Fruit fly (Drosophila melanogaster) whole organism, embryonic: ENCODE measurements around the gene CG10962.

ENCODE experiments used
- Abd-B ChIP-seq: fragments of 200-800 bp; sonication (Bioruptor generic); optimal IDR thresholded peaks from 2 replicates; lab custom pipeline; 2018; ENCODE audit warnings: missing biosample characterization, mild to moderate bottlenecking, missing genetic modification characterization, moderate library complexity
- Adf1 ChIP-seq: fragments of 200-800 bp; sonication (Bioruptor generic); IDR thresholded peaks from 2 replicates; pipeline ENCODE4 v1.3.6; 2022; ENCODE audit warnings: missing biosample characterization, missing genetic modification characterization
- Antp ChIP-seq: fragments of 200-800 bp; sonication (Bioruptor generic); optimal IDR thresholded peaks from 3 replicates; lab custom pipeline; 2016; ENCODE audit warnings: missing biosample characterization, missing genetic modification characterization
- CG10543 ChIP-seq: fragments of 200-800 bp; sonication (Bioruptor generic); optimal IDR thresholded peaks from 3 replicates; lab custom pipeline; 2017; ENCODE audit warnings: missing biosample characterization, mild to moderate bottlenecking, missing genetic modification characterization, moderate library complexity
- CG11695 ChIP-seq: fragments of 200-800 bp; sonication (Bioruptor generic); IDR thresholded peaks from 3 replicates; pipeline ENCODE4 v1.3.6; 2022; ENCODE audit warnings: missing biosample characterization, missing genetic modification characterization
- CG14667 ChIP-seq: fragments of 200-800 bp; sonication (Bioruptor generic); IDR thresholded peaks from 2 replicates; pipeline ENCODE4 v1.3.6; 2022; ENCODE audit warnings: missing biosample characterization, missing genetic modification characterization
- CG15514 ChIP-seq: fragments of 200-800 bp; sonication (Bioruptor generic); optimal IDR thresholded peaks from 3 replicates; lab custom pipeline; 2017; ENCODE audit warnings: missing biosample characterization, missing genetic modification characterization, mild to moderate bottlenecking, moderate library complexity, missing genetic modification reagents
- CG17186 ChIP-seq: fragments of 200-800 bp; sonication (Bioruptor generic); optimal IDR thresholded peaks from 3 replicates; lab custom pipeline; 2017; ENCODE audit warnings: missing biosample characterization, missing genetic modification reagents, missing genetic modification characterization
- CG1792 ChIP-seq: fragments of 200-800 bp; sonication (Bioruptor generic); optimal IDR thresholded peaks from 2 replicates; lab custom pipeline; 2016; ENCODE audit warnings: missing biosample characterization, missing genetic modification characterization
- CG18476 ChIP-seq: fragments of 200-800 bp; sonication (Bioruptor generic); optimal IDR thresholded peaks from 2 replicates; lab custom pipeline; 2016; ENCODE audit warnings: missing biosample characterization, mild to moderate bottlenecking, missing genetic modification characterization
- CG2120 ChIP-seq: fragments of 200-800 bp; sonication (Bioruptor generic); optimal IDR thresholded peaks from 3 replicates; lab custom pipeline; 2016; ENCODE audit warnings: missing biosample characterization, missing genetic modification characterization
- CG31224 ChIP-seq: fragments of 200-800 bp; sonication (Bioruptor generic); IDR thresholded peaks from 2 replicates; pipeline ENCODE4 v1.3.6; 2022; ENCODE audit warnings: missing biosample characterization, missing genetic modification characterization
- CG6683 ChIP-seq: fragments of 200-800 bp; sonication (Bioruptor generic); optimal IDR thresholded peaks from 2 replicates; lab custom pipeline; 2017; ENCODE audit warnings: missing biosample characterization, mild to moderate bottlenecking, missing genetic modification characterization, missing genetic modification reagents
- CG6813 ChIP-seq: fragments of 200-800 bp; sonication (Bioruptor generic); optimal IDR thresholded peaks from 2 replicates; lab custom pipeline; 2017; ENCODE audit warnings: missing biosample characterization, missing genetic modification characterization, mild to moderate bottlenecking, moderate library complexity, missing genetic modification reagents
- CG7372 ChIP-seq: fragments of 200-800 bp; sonication (Bioruptor generic); IDR thresholded peaks from 2 replicates; pipeline ENCODE4 v1.3.6; 2022; ENCODE audit warnings: missing biosample characterization, missing genetic modification characterization
- CG8290 ChIP-seq, 3 experiments: fragments of 200-800 bp; sonication (Bioruptor generic); optimal IDR thresholded peaks; 2 replicates each; lab custom pipeline; 2016 to 2019; ENCODE audit warnings: missing biosample characterization in 3 of 3, missing genetic modification characterization in 3 of 3, mild to moderate bottlenecking in 2 of 3, moderate library complexity in 1 of 3
- CG8359 ChIP-seq: fragments of 200-800 bp; sonication (Bioruptor generic); optimal IDR thresholded peaks from 2 replicates; lab custom pipeline; 2017; ENCODE audit warnings: missing biosample characterization, mild to moderate bottlenecking, missing genetic modification characterization, borderline replicate concordance
- D19B ChIP-seq: fragments of 200-800 bp; sonication (Bioruptor generic); optimal IDR thresholded peaks from 2 replicates; lab custom pipeline; 2017; ENCODE audit warnings: missing biosample characterization, mild to moderate bottlenecking, missing genetic modification characterization
- Dp ChIP-seq: fragments of 200-800 bp; sonication (Bioruptor generic); optimal IDR thresholded peaks from 2 replicates; lab custom pipeline; 2018; ENCODE audit warnings: missing biosample characterization, mild to moderate bottlenecking, missing genetic modification characterization, moderate library complexity
- Hand ChIP-seq: fragments of 200-800 bp; sonication (Bioruptor generic); optimal IDR thresholded peaks from 2 replicates; lab custom pipeline; 2017; ENCODE audit warnings: mild to moderate bottlenecking, missing biosample characterization, missing genetic modification reagents, missing genetic modification characterization
- Jarid2 ChIP-seq: fragments of 200-800 bp; sonication (Bioruptor generic); optimal IDR thresholded peaks from 3 replicates; lab custom pipeline; 2017; ENCODE audit warnings: mild to moderate bottlenecking, missing biosample characterization, missing genetic modification reagents, missing genetic modification characterization
- Med ChIP-seq: fragments of 200-800 bp; sonication (Bioruptor generic); peaks from one replicate; lab custom pipeline; 2016; ENCODE audit warnings: missing biosample characterization, missing genetic modification characterization, mild to moderate bottlenecking, inconsistent platforms, moderate library complexity
- Neu2 ChIP-seq: fragments of 200-800 bp; sonication (Bioruptor generic); optimal IDR thresholded peaks from 3 replicates; lab custom pipeline; 2016; ENCODE audit warnings: missing biosample characterization, missing genetic modification characterization, borderline replicate concordance
- Oaz ChIP-seq: fragments of 200-800 bp; sonication (Bioruptor generic); IDR thresholded peaks from 2 replicates; pipeline ENCODE4 v1.3.6; 2022; ENCODE audit warnings: missing biosample characterization, missing genetic modification characterization
- Sox102F ChIP-seq: fragments of 200-800 bp; sonication (Bioruptor generic); optimal IDR thresholded peaks from 2 replicates; lab custom pipeline; 2018; ENCODE audit warnings: missing biosample characterization, mild to moderate bottlenecking, missing genetic modification characterization, moderate library complexity
- Trl ChIP-seq, 3 experiments: fragments of >200 bp in 2 of 3; fragments of 200-800 bp in 1 of 3; sonication (Bioruptor generic) in 1 of 3; optimal IDR thresholded peaks; 2 replicates in 1 of 3; 3 replicates in 2 of 3; lab custom pipeline; 2016 to 2017; ENCODE audit warnings: missing biosample characterization in 1 of 3, missing genetic modification characterization in 1 of 3
- abd-A ChIP-seq: fragments of 200-800 bp; sonication (Bioruptor generic); optimal IDR thresholded peaks from 3 replicates; lab custom pipeline; 2019; ENCODE audit warnings: missing biosample characterization, mild to moderate bottlenecking, missing genetic modification characterization, moderate library complexity
- aop ChIP-seq: fragments of 200-800 bp; sonication (Bioruptor generic); IDR thresholded peaks from 2 replicates; pipeline ENCODE4 v1.3.6; 2022; ENCODE audit warnings: missing biosample characterization, missing genetic modification characterization
- bbx ChIP-seq: fragments of 200-800 bp; sonication (Bioruptor generic); IDR thresholded peaks from 2 replicates; pipeline ENCODE4 v1.3.6; 2022; ENCODE audit warnings: missing biosample characterization, missing genetic modification characterization; ENCODE audit not compliant: partially characterized antibody
- chinmo ChIP-seq: fragments of 200-800 bp; sonication (Bioruptor generic); IDR thresholded peaks from 4 replicates; pipeline ENCODE4 v1.3.6; 2022; ENCODE audit warnings: missing biosample characterization, missing genetic modification characterization; ENCODE audit not compliant: partially characterized antibody
- crol ChIP-seq: fragments of 200-800 bp; sonication (Bioruptor generic); IDR thresholded peaks from 2 replicates; pipeline ENCODE4 v1.3.6; 2022; ENCODE audit warnings: missing biosample characterization, missing genetic modification characterization
- danr ChIP-seq: fragments of 200-800 bp; sonication (Bioruptor generic); IDR thresholded peaks from 2 replicates; pipeline ENCODE4 v1.3.6; 2022; ENCODE audit warnings: missing biosample characterization, missing genetic modification characterization
- emc ChIP-seq: fragments of 200-800 bp; sonication (Bioruptor generic); optimal IDR thresholded peaks from 2 replicates; lab custom pipeline; 2016; ENCODE audit warnings: missing biosample characterization, missing genetic modification characterization
- gcm ChIP-seq: fragments of 200-800 bp; sonication (Bioruptor generic); optimal IDR thresholded peaks from 2 replicates; lab custom pipeline; 2019; ENCODE audit warnings: missing biosample characterization, mild to moderate bottlenecking, missing genetic modification characterization, moderate library complexity
- lilli ChIP-seq: fragments of 200-800 bp; sonication (Bioruptor generic); optimal IDR thresholded peaks from 3 replicates; lab custom pipeline; 2016; ENCODE audit warnings: missing biosample characterization, missing genetic modification characterization
- nerfin-2 ChIP-seq: fragments of 200-800 bp; sonication (Bioruptor generic); IDR thresholded peaks from 2 replicates; pipeline ENCODE4 v1.3.6; 2022; ENCODE audit warnings: missing biosample characterization, missing genetic modification characterization; ENCODE audit not compliant: partially characterized antibody
- nmo ChIP-seq: fragments of 200-800 bp; sonication (Bioruptor generic); optimal IDR thresholded peaks from 2 replicates; lab custom pipeline; 2018; ENCODE audit warnings: missing biosample characterization, mild to moderate bottlenecking, missing genetic modification characterization, moderate library complexity
- pros ChIP-seq: fragments of 200-800 bp; sonication (Bioruptor generic); optimal IDR thresholded peaks from 3 replicates; lab custom pipeline; 2019; ENCODE audit warnings: missing biosample characterization, mild to moderate bottlenecking, missing genetic modification characterization, moderate library complexity
- rib ChIP-seq: fragments of 200-800 bp; sonication (Bioruptor generic); IDR thresholded peaks from 2 replicates; pipeline ENCODE4 v1.3.6; 2022; ENCODE audit warnings: missing biosample characterization, missing genetic modification characterization
- scrt ChIP-seq: fragments of 200-800 bp; sonication (Bioruptor generic); optimal IDR thresholded peaks from 2 replicates; lab custom pipeline; 2018; ENCODE audit warnings: missing biosample characterization, mild to moderate bottlenecking, missing genetic modification characterization, moderate library complexity
- sisA ChIP-seq: fragments of 200-800 bp; sonication (Bioruptor generic); IDR thresholded peaks from 2 replicates; pipeline ENCODE4 v1.3.6; 2022; ENCODE audit warnings: missing biosample characterization, missing genetic modification characterization
- sr ChIP-seq: fragments of 200-800 bp; sonication (Bioruptor generic); IDR thresholded peaks from 3 replicates; pipeline ENCODE4 v1.3.6; 2022; ENCODE audit warnings: missing biosample characterization, missing genetic modification characterization
- stwl ChIP-seq: fragments of 200-800 bp; sonication (Bioruptor generic); optimal IDR thresholded peaks from 3 replicates; lab custom pipeline; 2018; ENCODE audit warnings: missing biosample characterization, mild to moderate bottlenecking, missing genetic modification characterization, moderate library complexity
- usp ChIP-seq: fragments of >200 bp; optimal IDR thresholded peaks from 2 replicates; lab custom pipeline; 2017; ENCODE audit warnings: missing biosample characterization, missing genetic modification characterization
- vnd ChIP-seq: fragments of 200-800 bp; sonication (Bioruptor generic); IDR thresholded peaks from 3 replicates; pipeline ENCODE4 v1.3.6; 2022; ENCODE audit warnings: missing biosample characterization, missing genetic modification characterization; ENCODE audit not compliant: partially characterized antibody
- wdn ChIP-seq: fragments of 200-800 bp; sonication (Bioruptor generic); IDR thresholded peaks from 2 replicates; pipeline ENCODE4 v1.3.6; 2022; ENCODE audit warnings: missing biosample characterization, missing genetic modification characterization
- zen ChIP-seq: fragments of 200-800 bp; sonication (Bioruptor generic); optimal IDR thresholded peaks from 3 replicates; lab custom pipeline; 2018; ENCODE audit warnings: missing biosample characterization, mild to moderate bottlenecking, missing genetic modification characterization, moderate library complexity

Gene CG10962

dm6 chrX:8973136-8973535, 919 bp downstream of the CG10962 start (continued):
- TF ChIP-seq vnd (no peak), Abd-B (GFP tag; lab: Kevin White, UChicago) (peak; percentile 3), bbx (GFP tag; lab: Robert Waterston, UW) (no peak), stwl (tag; lab: Kevin White, UChicago) (no peak), CG14667 (GFP tag; lab: Robert Waterston, UW) (no peak), Oaz (GFP tag; lab: Robert Waterston, UW) (0 out of 2 replicates have a peak, but pooled peaks have one; percentile 30), Sox102F (GFP tag; lab: Kevin White, UChicago) (peak; percentile 22), CG1792 (GFP tag; lab: Kevin White, UChicago) (no peak), pros (GFP tag; lab: Kevin White, UChicago) (no peak), D19B (GFP tag; lab: Kevin White, UChicago) (no peak), CG17186 (GFP tag; lab: Kevin White, UChicago) (no peak), CG2120 (GFP tag; lab: Kevin White, UChicago) (peak; percentile 55), Dp (GFP tag; lab: Kevin White, UChicago) (no peak), Neu2 (GFP tag; lab: Kevin White, UChicago) (no peak), gcm (no peak), emc (no peak), nerfin-2 (GFP tag; lab: Robert Waterston, UW) (no peak), CG7372 (0 out of 2 replicates have a peak, but pooled peaks have one; percentile 7), CG31224 (GFP tag; lab: Robert Waterston, UW) (0 out of 2 replicates have a peak, but pooled peaks have one; percentile 13), CG6683 (GFP tag; lab: Kevin White, UChicago) (no peak), usp (GFP tag; lab: Kevin White, UChicago) (no peak)

DNA sequence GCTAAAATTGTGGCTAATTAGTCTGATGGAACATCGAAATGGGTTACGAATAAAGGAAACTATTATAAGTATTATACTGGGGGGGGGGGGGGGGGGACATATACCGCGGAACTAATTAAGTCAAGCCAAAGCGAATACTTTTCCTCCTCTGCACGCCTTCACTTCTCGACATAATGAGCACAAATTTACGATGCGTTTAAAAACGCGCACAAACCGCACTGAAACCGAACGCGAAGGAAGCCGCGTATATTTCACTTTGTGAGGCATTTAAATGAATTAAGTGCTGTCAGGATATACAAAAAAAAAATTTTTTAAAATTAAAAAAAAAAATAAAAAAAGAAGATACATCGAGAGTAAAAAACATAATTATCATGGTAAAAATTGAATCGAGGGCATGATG, 15.8 kb downstream of the CG10962 start:
- peak; percentile 91 for TF ChIP-seq CG8359 (GFP tag; lab: Kevin White, UChicago)
- no peak for TF ChIP-seq wdn

- TF ChIP-seq scrt (GFP tag; lab: Kevin White, UChicago) (peak; percentile 98), crol (peak; percentile 90), Hand (GFP tag; lab: Kevin White, UChicago) (peak; percentile 34), sr (GFP tag; lab: Robert Waterston, UW) (peak; percentile 96), CG10543 (GFP tag; lab: Kevin White, UChicago) (peak; percentile 11), CG15514 (GFP tag; lab: Kevin White, UChicago) (peak; percentile 23), zen (no peak), CG6813 (GFP tag; lab: Kevin White, UChicago) (no peak), danr (GFP tag; lab: Robert Waterston, UW) (no peak), CG8290 (GFP tag; optimal IDR thresholded peaks at IDR 0.05; lab: Kevin White, UChicago) (peak; percentile 31), CG8290 (tag; optimal IDR thresholded peaks at IDR 0.05; lab: Kevin White, UChicago) (peak; percentile 30 to 49), Med (GFP tag; lab: Kevin White, UChicago) (peak; percentile 75), chinmo (GFP tag; lab: Robert Waterston, UW) (0 out of 4 replicates have a peak, but pooled peaks have one; percentile 13), Jarid2 (peak; percentile 13), CG18476 (GFP tag; lab: Kevin White, UChicago) (no peak), nmo (GFP tag; lab: Kevin White, UChicago) (peak; percentile 1), sisA (no peak), aop (GFP tag; lab: Robert Waterston, UW) (0 out of 2 replicates have a peak, but pooled peaks have one; percentile 28), abd-A (peak; percentile 70), Antp (peak; percentile 4), CG11695 (0 out of 3 replicates have a peak, but pooled peaks have one; percentile 18), rib (GFP tag; lab: Robert Waterston, UW) (no peak), lilli (GFP tag; lab: Kevin White, UChicago) (no peak), Adf1 (GFP tag; lab: Robert Waterston, UW) (0 out of 2 replicates have a peak, but pooled peaks have one; percentile 27), Trl (optimal IDR thresholded peaks at IDR 0.05; lab: Kevin White, UChicago) (peak; percentile 56 to 67), Trl (GFP tag; optimal IDR thresholded peaks at IDR 0.05; lab: Kevin White, UChicago) (no peak)
Measured at dm6 chrX:8924778-8925177, 49.3 kb downstream of the CG10962 start.
